Worm (Caenorhabditis elegans) whole organism, L4 larva: ENCODE measurements around the gene H06I04.3.

Source experiments
- D1046.2 ChIP-seq: fragments of 200-800 bp; sonication (Bioruptor generic); IDR thresholded peaks from 2 replicates; pipeline ENCODE4 v1.3.6; 2022; ENCODE audit warnings: missing genetic modification characterization, missing compliant biosample characterization
- F37D6.2 ChIP-seq: sonication (generic microtip); optimal IDR thresholded peaks from 2 replicates; lab custom pipeline; 2016; ENCODE audit warnings: mild to moderate bottlenecking, missing genetic modification characterization, missing compliant biosample characterization
- R02D3.7 ChIP-seq: fragments of 150-350 bp; sonication (generic microtip); optimal IDR thresholded peaks from 3 replicates; lab custom pipeline; 2014; ENCODE audit warnings: missing biosample characterization, missing genetic modification characterization
- Y48G9A.11 ChIP-seq: fragments of 200-800 bp; sonication (Bioruptor generic); IDR thresholded peaks from 2 replicates; pipeline ENCODE4 v1.3.6; 2022; ENCODE audit warnings: missing genetic modification reagents, missing genetic modification characterization, missing compliant biosample characterization
- Y75B8A.6 ChIP-seq: fragments of 200-800 bp; sonication (Bioruptor generic); IDR thresholded peaks from 2 replicates; pipeline ENCODE4 v1.3.6; 2022; ENCODE audit warnings: missing genetic modification reagents, missing genetic modification characterization, missing compliant biosample characterization
- ZK546.5 ChIP-seq, 2 experiments: sonication (generic microtip); optimal IDR thresholded peaks; 2 replicates each; lab custom pipeline; 2017; ENCODE audit warnings: missing biosample characterization in 2 of 2, missing genetic modification characterization in 2 of 2
- ama-1 ChIP-seq: fragments of 150-350 bp; optimal IDR thresholded peaks from 2 replicates; lab custom pipeline; 2014; ENCODE audit warnings: inconsistent platforms, mixed read lengths
- arid-1 ChIP-seq: fragments of 200-800 bp; sonication (Bioruptor generic); conservative IDR thresholded peaks from 2 replicates; pipeline ENCODE4 v1.3.6; 2022; ENCODE audit warnings: missing genetic modification reagents, missing genetic modification characterization, missing compliant biosample characterization
- ceh-32 ChIP-seq: sonication (generic microtip); optimal IDR thresholded peaks from 2 replicates; lab custom pipeline; 2016; ENCODE audit warnings: mild to moderate bottlenecking, missing genetic modification characterization, missing compliant biosample characterization; ENCODE audit not compliant: poor library complexity
- ceh-44 ChIP-seq: fragments of 200-800 bp; sonication (Bioruptor generic); IDR thresholded peaks from 2 replicates; pipeline ENCODE4 v1.3.6; 2022; ENCODE audit warnings: missing genetic modification reagents, missing genetic modification characterization, missing compliant biosample characterization
- cey-2 ChIP-seq: sonication (generic microtip); optimal IDR thresholded peaks from 3 replicates; lab custom pipeline; 2017; ENCODE audit warnings: missing genetic modification characterization, mild to moderate bottlenecking, missing compliant biosample characterization, antibody characterized with exemption, borderline replicate concordance; ENCODE audit not compliant: insufficient read depth
- ctbp-1 ChIP-seq: fragments of 200-800 bp; sonication (Bioruptor generic); IDR thresholded peaks from 2 replicates; pipeline ENCODE4 v1.3.6; 2022; ENCODE audit warnings: missing genetic modification reagents, missing genetic modification characterization, missing compliant biosample characterization
- daf-16 ChIP-seq, 3 experiments: sonication (generic microtip); optimal IDR thresholded peaks; 2 replicates each; lab custom pipeline; 2016 to 2017; ENCODE audit warnings: missing genetic modification characterization in 3 of 3, missing genetic modification reagents in 3 of 3, mild to moderate bottlenecking in 2 of 3, missing compliant biosample characterization in 2 of 3, missing biosample characterization in 1 of 3, moderate library complexity in 1 of 3
- dmd-6 ChIP-seq: fragments of 200-800 bp; sonication (Bioruptor generic); IDR thresholded peaks from 2 replicates; pipeline ENCODE4 v1.3.6; 2022; ENCODE audit warnings: missing genetic modification reagents, missing genetic modification characterization, missing compliant biosample characterization
- dmd-8 ChIP-seq: fragments of 200-800 bp; sonication (Bioruptor generic); IDR thresholded peaks from 2 replicates; pipeline ENCODE4 v1.3.6; 2022; ENCODE audit warnings: missing genetic modification characterization, missing compliant biosample characterization
- dve-1 ChIP-seq: sonication (generic microtip); optimal IDR thresholded peaks from 2 replicates; lab custom pipeline; 2017; ENCODE audit warnings: antibody characterized with exemption, mild to moderate bottlenecking, missing genetic modification characterization, missing compliant biosample characterization; ENCODE audit not compliant: insufficient read depth
- fkh-10 ChIP-seq: fragments of 150-350 bp; optimal IDR thresholded peaks from 2 replicates; lab custom pipeline; 2014; ENCODE audit warnings: missing biosample characterization, missing genetic modification reagents, missing genetic modification characterization
- hlh-30 ChIP-seq: sonication (generic microtip); optimal IDR thresholded peaks from 2 replicates; lab custom pipeline; 2017; ENCODE audit warnings: antibody characterized with exemption, mild to moderate bottlenecking, missing genetic modification characterization, missing compliant biosample characterization; ENCODE audit not compliant: insufficient read depth
- hmg-1.1 ChIP-seq: fragments of 200-800 bp; sonication (Bioruptor generic); IDR thresholded peaks from 2 replicates; pipeline ENCODE4 v1.3.6; 2022; ENCODE audit warnings: missing genetic modification reagents, missing genetic modification characterization, missing compliant biosample characterization
- lim-7 ChIP-seq: fragments of 200-800 bp; sonication (Bioruptor generic); IDR thresholded peaks from 2 replicates; pipeline ENCODE4 v1.3.6; 2022; ENCODE audit warnings: missing genetic modification characterization, missing compliant biosample characterization
- lin-1 ChIP-seq: fragments of 200-800 bp; sonication (Bioruptor generic); IDR thresholded peaks from 2 replicates; pipeline ENCODE4 v1.3.6; 2022; ENCODE audit warnings: missing genetic modification reagents, missing genetic modification characterization, missing compliant biosample characterization
- lin-15B ChIP-seq: fragments of 150-350 bp; sonication (generic microtip); optimal IDR thresholded peaks from 3 replicates; lab custom pipeline; 2014; ENCODE audit warnings: missing biosample characterization, missing genetic modification characterization
- lsy-2 ChIP-seq, 2 experiments: fragments of 150-350 bp in 1 of 2; sonication (generic microtip) in 1 of 2; optimal IDR thresholded peaks; 2 replicates each; lab custom pipeline; 2014 to 2017; ENCODE audit warnings: missing biosample characterization in 2 of 2, missing genetic modification characterization in 2 of 2
- madf-9 ChIP-seq: fragments of 200-800 bp; sonication (Bioruptor generic); conservative IDR thresholded peaks from 2 replicates; pipeline ENCODE4 v1.3.6; 2022; ENCODE audit warnings: missing genetic modification reagents, missing genetic modification characterization, missing compliant biosample characterization
- mdt-29 ChIP-seq: fragments of 200-800 bp; sonication (Bioruptor generic); IDR thresholded peaks from 2 replicates; pipeline ENCODE4 v1.3.6; 2022; ENCODE audit warnings: missing genetic modification reagents, missing genetic modification characterization, missing compliant biosample characterization
- mep-1 ChIP-seq: fragments of 150-350 bp; sonication (generic microtip); optimal IDR thresholded peaks from 3 replicates; lab custom pipeline; 2014; ENCODE audit warnings: missing biosample characterization, missing genetic modification characterization
- mes-2 ChIP-seq: sonication (generic microtip); optimal IDR thresholded peaks from 2 replicates; lab custom pipeline; 2016; ENCODE audit warnings: missing genotype, mild to moderate bottlenecking, missing genetic modification characterization, missing compliant biosample characterization; ENCODE audit not compliant: poor library complexity, severe bottlenecking
- nhr-10 ChIP-seq: fragments of 150-350 bp; optimal IDR thresholded peaks from 2 replicates; lab custom pipeline; 2014; ENCODE audit warnings: missing biosample characterization, missing genetic modification characterization
- nhr-102 ChIP-seq: sonication (generic microtip); optimal IDR thresholded peaks from 2 replicates; lab custom pipeline; 2016; ENCODE audit warnings: mild to moderate bottlenecking, missing genetic modification characterization, moderate library complexity, missing compliant biosample characterization
- nhr-11 ChIP-seq: fragments of 150-350 bp; optimal IDR thresholded peaks from 2 replicates; lab custom pipeline; 2014; ENCODE audit warnings: missing biosample characterization, missing genetic modification characterization
- nhr-111 ChIP-seq: fragments of 200-800 bp; sonication (Bioruptor generic); optimal IDR thresholded peaks from 2 replicates; lab custom pipeline; 2018; ENCODE audit warnings: mild to moderate bottlenecking, missing genetic modification characterization, missing compliant biosample characterization
- nhr-41 ChIP-seq: fragments of 200-800 bp; sonication (Bioruptor generic); IDR thresholded peaks from 2 replicates; pipeline ENCODE4 v1.3.6; 2022; ENCODE audit warnings: missing genetic modification reagents, missing genetic modification characterization, missing compliant biosample characterization
- nhr-48 ChIP-seq: sonication (generic microtip); optimal IDR thresholded peaks from 2 replicates; lab custom pipeline; 2016; ENCODE audit warnings: mild to moderate bottlenecking, missing genetic modification characterization, missing compliant biosample characterization
- nhr-6 ChIP-seq: fragments of 150-350 bp; optimal IDR thresholded peaks from 2 replicates; lab custom pipeline; 2014; ENCODE audit warnings: missing biosample characterization, missing genetic modification characterization
- nhr-76 ChIP-seq: fragments of 150-350 bp; optimal IDR thresholded peaks from 2 replicates; lab custom pipeline; 2014; ENCODE audit warnings: missing biosample characterization, missing genetic modification characterization
- nhr-77 ChIP-seq: fragments of 150-350 bp; optimal IDR thresholded peaks from 2 replicates; lab custom pipeline; 2014; ENCODE audit warnings: missing biosample characterization, missing genetic modification characterization
- pha-4 ChIP-seq, 2 experiments: fragments of 150-350 bp in 1 of 2; fragments of 200-800 bp in 1 of 2; sonication (Bioruptor generic) in 1 of 2; IDR thresholded peaks in 1 of 2; optimal IDR thresholded peaks in 1 of 2; 2 replicates each; pipeline versions ENCODE4 v1.3.6 to Lab custom; 2014 to 2022; ENCODE audit warnings: missing genetic modification characterization in 2 of 2, missing genetic modification reagents in 2 of 2, missing biosample characterization in 1 of 2, missing compliant biosample characterization in 1 of 2
- php-3 ChIP-seq: fragments of 200-800 bp; sonication (Bioruptor generic); IDR thresholded peaks from 2 replicates; pipeline ENCODE4 v1.3.6; 2022; ENCODE audit warnings: missing genetic modification reagents, missing genetic modification characterization, missing compliant biosample characterization
- pqm-1 ChIP-seq: sonication (generic microtip); optimal IDR thresholded peaks from 2 replicates; lab custom pipeline; 2017; ENCODE audit warnings: missing biosample characterization, missing genetic modification characterization
- rbr-2 ChIP-seq: sonication (generic microtip); optimal IDR thresholded peaks from 2 replicates; lab custom pipeline; 2016; ENCODE audit warnings: missing genotype, missing genetic modification characterization, missing compliant biosample characterization
- spr-1 ChIP-seq: sonication (generic microtip); optimal IDR thresholded peaks from 2 replicates; lab custom pipeline; 2016; ENCODE audit warnings: mild to moderate bottlenecking, missing genetic modification characterization, missing compliant biosample characterization
- unc-62 ChIP-seq, 3 experiments: fragments of 150-350 bp in 1 of 3; sonication (generic microtip); optimal IDR thresholded peaks in 2 of 3; peaks in 1 of 3; 1 replicate in 1 of 3; 2 replicates in 2 of 3; lab custom pipeline; 2014 to 2017; ENCODE audit warnings: missing biosample characterization in 3 of 3, missing genetic modification characterization in 3 of 3, missing genetic modification reagents in 3 of 3, missing genotype in 1 of 3
- zfp-3 ChIP-seq: fragments of 200-800 bp; sonication (Bioruptor generic); conservative IDR thresholded peaks from 2 replicates; pipeline ENCODE4 v1.3.6; 2022; ENCODE audit warnings: missing genetic modification reagents, missing genetic modification characterization, missing compliant biosample characterization
- zip-11 ChIP-seq: fragments of 200-800 bp; sonication (Bioruptor generic); IDR thresholded peaks from 2 replicates; pipeline ENCODE4 v1.3.6; 2022; ENCODE audit warnings: missing genetic modification characterization, missing compliant biosample characterization
- ztf-11 ChIP-seq: fragments of 150-350 bp; optimal IDR thresholded peaks from 2 replicates; lab custom pipeline; 2014; ENCODE audit warnings: missing biosample characterization, missing genetic modification characterization

The H06I04.3 gene

ce11 chrIII:3067909-3068455 lies 2.3 kb upstream of the H06I04.3 start, which contains the start of gene ubl-1 (continued):
- no peak for TF ChIP-seq ctbp-1
- no peak for TF ChIP-seq madf-9
- no peak for TF ChIP-seq php-3 (GFP tag; lab: Robert Waterston, UW)
- TF ChIP-seq R02D3.7 (tag; lab: Kevin White, UChicago), result no peak
- no peak for TF ChIP-seq ceh-44 (GFP tag; lab: Robert Waterston, UW)
- no peak for TF ChIP-seq pqm-1 (tag; lab: Kevin White, UChicago)
- TF ChIP-seq lin-15B (tag; lab: Kevin White, UChicago), result peak; percentile 70
- no peak for TF ChIP-seq nhr-48 (tag; lab: Kevin White, UChicago)
- peak in 1 of 2 experiments; percentile 95 for TF ChIP-seq unc-62 (GFP tag; optimal IDR thresholded peaks at IDR 0.05 in 1 of 2; lab: Kevin White, UChicago)
- TF ChIP-seq unc-62 (tag; optimal IDR thresholded peaks at IDR 0.05; lab: Kevin White, UChicago), result no peak
- peak; percentile 94 for TF ChIP-seq mep-1 (tag; lab: Kevin White, UChicago)
- no peak for TF ChIP-seq lin-1 (GFP tag; lab: Robert Waterston, UW)
- peak; percentile 75 for TF ChIP-seq hmg-1.1 (GFP tag; lab: Robert Waterston, UW)
- TF ChIP-seq F37D6.2, result no peak
- TF ChIP-seq dmd-6 (GFP tag; lab: Robert Waterston, UW), result peak; percentile 48
- no peak for TF ChIP-seq ztf-11 (tag; lab: Kevin White, UChicago)
- TF ChIP-seq zfp-3, result no peak
- TF ChIP-seq pha-4 (GFP tag; IDR thresholded peaks at IDR 0.05; lab: Robert Waterston, UW), result peak; percentile 23; the same call in 1 of the 2 replicates
- peak; percentile 90 for TF ChIP-seq pha-4 (tag; optimal IDR thresholded peaks at IDR 0.05; lab: Kevin White, UChicago)

ce11 chrIII:3069101-3069500 lies 1.2 kb upstream of the H06I04.3 start:
- no peak for TF ChIP-seq ztf-11 (tag; lab: Kevin White, UChicago)
- no peak for TF ChIP-seq hmg-1.1 (GFP tag; lab: Robert Waterston, UW)
- TF ChIP-seq spr-1 (tag; lab: Kevin White, UChicago), result no peak
- 0 out of 2 replicates have a peak, but pooled peaks have one; percentile 34 for TF ChIP-seq ctbp-1
- no peak for TF ChIP-seq nhr-6 (tag; lab: Kevin White, UChicago)
- no peak; the same call in 1 of the 2 replicates for TF ChIP-seq pha-4 (GFP tag; IDR thresholded peaks at IDR 0.05; lab: Robert Waterston, UW)
- TF ChIP-seq pha-4 (tag; optimal IDR thresholded peaks at IDR 0.05; lab: Kevin White, UChicago), result no peak
- no peak for TF ChIP-seq zip-11 (GFP tag; lab: Robert Waterston, UW)
- TF ChIP-seq Y75B8A.6 (GFP tag; lab: Robert Waterston, UW), result no peak
- peak; percentile 30 for TF ChIP-seq ama-1
- TF ChIP-seq hlh-30, result no peak
- no peak for TF ChIP-seq lim-7
- no peak for TF ChIP-seq mdt-29
- TF ChIP-seq nhr-77 (tag; lab: Kevin White, UChicago), result no peak
- no peak for TF ChIP-seq lsy-2 (tag; optimal IDR thresholded peaks at IDR 0.05; lab: Kevin White, UChicago)
- TF ChIP-seq rbr-2 (tag; lab: Kevin White, UChicago), result no peak
- 0 out of 2 replicates have a peak, but pooled peaks have one; percentile 17 for TF ChIP-seq dmd-8 (GFP tag; lab: Robert Waterston, UW)
- no peak for TF ChIP-seq pqm-1 (tag; lab: Kevin White, UChicago)
- TF ChIP-seq D1046.2, result 0 out of 2 replicates have a peak, but pooled peaks have one; percentile 64
- TF ChIP-seq dve-1 (tag; lab: Kevin White, UChicago), result no peak
- TF ChIP-seq lin-15B (tag; lab: Kevin White, UChicago), result no peak
- no peak for TF ChIP-seq mes-2
- no peak for TF ChIP-seq daf-16 (GFP tag; optimal IDR thresholded peaks at IDR 0.05; lab: Kevin White, UChicago)
- no peak for TF ChIP-seq daf-16 (tag; optimal IDR thresholded peaks at IDR 0.05; lab: Kevin White, UChicago)
- TF ChIP-seq nhr-102 (tag; lab: Kevin White, UChicago), result no peak
- TF ChIP-seq nhr-10, result no peak
- peak; percentile 55; the same call in 1 of the 2 replicates for TF ChIP-seq arid-1 (GFP tag; lab: Robert Waterston, UW)
- no peak for TF ChIP-seq cey-2 (tag; lab: Kevin White, UChicago)
- no peak for TF ChIP-seq nhr-76 (tag; lab: Kevin White, UChicago)
- no peak for TF ChIP-seq nhr-111 (GFP tag; lab: Kevin White, UChicago)
- TF ChIP-seq nhr-11, result no peak
- no peak for TF ChIP-seq lin-1 (GFP tag; lab: Robert Waterston, UW)
- peak; percentile 85 for TF ChIP-seq Y48G9A.11
- TF ChIP-seq nhr-41 (GFP tag; lab: Robert Waterston, UW), result no peak
- no peak for TF ChIP-seq fkh-10
- no peak for TF ChIP-seq ceh-32 (tag; lab: Kevin White, UChicago)
- TF ChIP-seq zfp-3, result no peak
- TF ChIP-seq ZK546.5 (tag; optimal IDR thresholded peaks at IDR 0.05; lab: Kevin White, UChicago), result no peak
